Fruit fly (Drosophila melanogaster) whole organism, pupa: ENCODE data around the gene CG17549.

Experiments
- CG10348 ChIP-seq: fragments of 200-800 bp; sonication (Bioruptor generic); IDR thresholded peaks from 2 replicates; pipeline ENCODE4 v1.3.6; 2022; ENCODE audit warnings: missing biosample characterization, missing genetic modification characterization
- CG12605 ChIP-seq: fragments of 200-800 bp; sonication (Bioruptor generic); IDR thresholded peaks from 2 replicates; pipeline ENCODE4 v1.3.6; 2022; ENCODE audit warnings: missing biosample characterization, missing genetic modification characterization
- CG13204 ChIP-seq: fragments of 200-800 bp; sonication (Bioruptor generic); optimal IDR thresholded peaks from 2 replicates; lab custom pipeline; 2018; ENCODE audit warnings: missing biosample characterization, mild to moderate bottlenecking, missing genetic modification characterization, moderate library complexity
- CG14655 ChIP-seq: fragments of 200-800 bp; sonication (Bioruptor generic); optimal IDR thresholded peaks from 3 replicates; lab custom pipeline; 2017; ENCODE audit warnings: mild to moderate bottlenecking, missing biosample characterization, missing genetic modification reagents, missing genetic modification characterization
- CG15710 ChIP-seq: fragments of 200-800 bp; sonication (Bioruptor generic); optimal IDR thresholded peaks from 2 replicates; lab custom pipeline; 2018; ENCODE audit warnings: missing biosample characterization, mild to moderate bottlenecking, missing genetic modification characterization, moderate library complexity
- CG17806 ChIP-seq: fragments of 200-800 bp; sonication (Bioruptor generic); optimal IDR thresholded peaks from 2 replicates; lab custom pipeline; 2018; ENCODE audit warnings: missing biosample characterization, mild to moderate bottlenecking, missing genetic modification characterization, moderate library complexity
- CG32121 ChIP-seq: fragments of 200-800 bp; sonication (Bioruptor generic); IDR thresholded peaks from 2 replicates; pipeline ENCODE4 v1.3.6; 2022; ENCODE audit warnings: missing biosample characterization, missing genetic modification characterization
- CG34367 ChIP-seq: fragments of 200-800 bp; sonication (Bioruptor generic); optimal IDR thresholded peaks from 2 replicates; lab custom pipeline; 2018; ENCODE audit warnings: missing biosample characterization, mild to moderate bottlenecking, missing genetic modification characterization
- CG4496 ChIP-seq: fragments of 200-800 bp; sonication (Bioruptor generic); IDR thresholded peaks from 3 replicates; pipeline ENCODE4 v1.3.6; 2022; ENCODE audit warnings: missing biosample characterization, missing genetic modification characterization
- CG8159 ChIP-seq: fragments of 200-800 bp; sonication (Bioruptor generic); optimal IDR thresholded peaks from 3 replicates; lab custom pipeline; 2018; ENCODE audit warnings: missing biosample characterization, mild to moderate bottlenecking, missing genetic modification characterization, moderate library complexity
- CG8301 ChIP-seq: fragments of 200-800 bp; sonication (Bioruptor generic); optimal IDR thresholded peaks from 2 replicates; lab custom pipeline; 2018; ENCODE audit warnings: missing biosample characterization, mild to moderate bottlenecking, missing genetic modification characterization
- CG9948 ChIP-seq: fragments of 200-800 bp; sonication (Bioruptor generic); optimal IDR thresholded peaks from 2 replicates; lab custom pipeline; 2018; ENCODE audit warnings: missing biosample characterization, mild to moderate bottlenecking, missing genetic modification characterization, moderate library complexity
- D1 ChIP-seq: fragments of 200-800 bp; sonication (Bioruptor generic); optimal IDR thresholded peaks from 2 replicates; lab custom pipeline; 2018; ENCODE audit warnings: missing biosample characterization, mild to moderate bottlenecking, missing genetic modification characterization, moderate library complexity
- EcR ChIP-seq: fragments of 200-800 bp; sonication (Bioruptor generic); optimal IDR thresholded peaks from 3 replicates; lab custom pipeline; 2019; ENCODE audit warnings: missing biosample characterization, missing genetic modification characterization, mild to moderate bottlenecking, moderate library complexity, missing genetic modification reagents
- Ets98B ChIP-seq: fragments of 200-800 bp; sonication (Bioruptor generic); IDR thresholded peaks from 2 replicates; pipeline ENCODE4 v1.3.6; 2022; ENCODE audit warnings: missing biosample characterization, missing genetic modification characterization
- Pif1A ChIP-seq: fragments of 200-800 bp; sonication (Bioruptor generic); optimal IDR thresholded peaks from 3 replicates; lab custom pipeline; 2016; ENCODE audit warnings: missing biosample characterization, missing genetic modification characterization
- Pif1B ChIP-seq: fragments of 200-800 bp; sonication (Bioruptor generic); optimal IDR thresholded peaks from 3 replicates; lab custom pipeline; 2016; ENCODE audit warnings: missing biosample characterization, missing genetic modification characterization
- Snoo ChIP-seq: fragments of 200-800 bp; sonication (Bioruptor generic); optimal IDR thresholded peaks from 3 replicates; lab custom pipeline; 2017; ENCODE audit warnings: missing biosample characterization, mild to moderate bottlenecking, missing genetic modification characterization, inconsistent platforms
- fd96Ca ChIP-seq: fragments of 200-800 bp; sonication (Bioruptor generic); IDR thresholded peaks from 3 replicates; pipeline ENCODE4 v1.3.6; 2022; ENCODE audit warnings: missing biosample characterization, missing genetic modification characterization
- gl ChIP-seq: fragments of 200-800 bp; sonication (Bioruptor generic); optimal IDR thresholded peaks from 2 replicates; lab custom pipeline; 2018; ENCODE audit warnings: missing biosample characterization, mild to moderate bottlenecking, missing genetic modification characterization
- rn ChIP-seq: fragments of 200-800 bp; sonication (Bioruptor generic); IDR thresholded peaks from 2 replicates; pipeline ENCODE4 v1.3.6; 2022; ENCODE audit warnings: missing biosample characterization, missing genetic modification characterization

The CG17549 gene

dm6 chr2L:19415859-19416258 lies 26.0 kb upstream of the CG17549 start:
- TF ChIP-seq CG4496 (GFP tag; lab: Robert Waterston, UW) (no peak), CG13204 (GFP tag; lab: Kevin White, UChicago) (no peak), CG10348 (GFP tag; lab: Robert Waterston, UW) (no peak), CG15710 (no peak), Snoo (no peak), rn (GFP tag; lab: Robert Waterston, UW) (no peak), CG32121 (no peak), Pif1A (no peak), Pif1B (GFP tag; lab: Kevin White, UChicago) (no peak), EcR (no peak), D1 (no peak), fd96Ca (no peak), CG17806 (no peak), CG14655 (GFP tag; lab: Kevin White, UChicago) (no peak), CG12605 (GFP tag; lab: Robert Waterston, UW) (no peak), gl (tag; lab: Kevin White, UChicago) (no peak), CG8301 (no peak), CG8159 (tag; lab: Kevin White, UChicago) (no peak), CG34367 (tag; lab: Kevin White, UChicago) (no peak)

- TF ChIP-seq CG8159 (tag; lab: Kevin White, UChicago) (no peak), Ets98B (GFP tag; lab: Robert Waterston, UW) (no peak), CG12605 (GFP tag; lab: Robert Waterston, UW) (no peak), CG17806 (no peak), CG13204 (GFP tag; lab: Kevin White, UChicago) (no peak), CG10348 (GFP tag; lab: Robert Waterston, UW) (no peak), CG9948 (tag; lab: Kevin White, UChicago) (no peak), gl (tag; lab: Kevin White, UChicago) (no peak), CG15710 (no peak), CG4496 (GFP tag; lab: Robert Waterston, UW) (no peak), fd96Ca (no peak), rn (GFP tag; lab: Robert Waterston, UW) (no peak), Snoo (no peak), Pif1A (no peak), EcR (no peak), CG32121 (no peak), D1 (no peak), CG34367 (tag; lab: Kevin White, UChicago) (no peak)
- TF ChIP-seq, all 21 proteins: peak for 0
Measured at dm6 chr2L:19415133-19415532, 25.3 kb upstream of the CG17549 start.

dm6 chr2L:19414233-19414749 lies 24.4 kb upstream of the CG17549 start:
- TF ChIP-seq CG4496 (GFP tag; lab: Robert Waterston, UW) (peak; percentile 15; the same call in 1 of the 3 replicates), rn (GFP tag; lab: Robert Waterston, UW) (no peak), Pif1A (no peak), CG13204 (GFP tag; lab: Kevin White, UChicago) (peak; percentile 10), CG9948 (tag; lab: Kevin White, UChicago) (no peak), Snoo (no peak), CG32121 (peak; percentile 47; the same call in 1 of the 2 replicates), CG12605 (GFP tag; lab: Robert Waterston, UW) (0 out of 2 replicates have a peak, but pooled peaks have one; percentile 31)

dm6 chr2L:19413118-19413893 lies 23.4 kb upstream of the CG17549 start:
- TF ChIP-seq CG15710 (no peak), Ets98B (GFP tag; lab: Robert Waterston, UW) (no peak), fd96Ca (no peak), D1 (no peak), rn (GFP tag; lab: Robert Waterston, UW) (no peak)

- TF ChIP-seq CG14655 (GFP tag; lab: Kevin White, UChicago) (no peak), Pif1A (no peak), CG8159 (tag; lab: Kevin White, UChicago) (no peak), CG8301 (no peak), CG34367 (tag; lab: Kevin White, UChicago) (no peak), fd96Ca (no peak), rn (GFP tag; lab: Robert Waterston, UW) (no peak), CG13204 (GFP tag; lab: Kevin White, UChicago) (no peak), CG17806 (no peak), CG15710 (no peak)
Measured at dm6 chr2L:19411966-19412365, 22.1 kb upstream of the CG17549 start.

- TF ChIP-seq CG14655 (GFP tag; lab: Kevin White, UChicago) = no peak
- TF ChIP-seq CG15710 = no peak
- no peak for TF ChIP-seq D1
- TF ChIP-seq, all 21 proteins: peak for 0
Measured at dm6 chr2L:19406419-19406818, 16.5 kb upstream of the CG17549 start.
